Worm (Caenorhabditis elegans) whole organism, midembryonic: Measurements from ENCODE around the gene ZC262.7.

Source experiments
- cog-1 ChIP-seq: sonication (generic microtip); optimal IDR thresholded peaks from 2 replicates; lab custom pipeline; 2016; ENCODE audit warnings: missing genetic modification characterization, missing compliant biosample characterization
- flt-1 ChIP-seq: fragments of 200-800 bp; sonication (Bioruptor generic); IDR thresholded peaks from 2 replicates; pipeline ENCODE4 v1.3.6; 2022; ENCODE audit warnings: missing genetic modification characterization, missing compliant biosample characterization
- tab-1 ChIP-seq: fragments of 200-800 bp; sonication (Bioruptor generic); IDR thresholded peaks from 2 replicates; pipeline ENCODE4 v1.3.6; 2022; ENCODE audit warnings: missing genetic modification characterization, missing compliant biosample characterization

DNA sequence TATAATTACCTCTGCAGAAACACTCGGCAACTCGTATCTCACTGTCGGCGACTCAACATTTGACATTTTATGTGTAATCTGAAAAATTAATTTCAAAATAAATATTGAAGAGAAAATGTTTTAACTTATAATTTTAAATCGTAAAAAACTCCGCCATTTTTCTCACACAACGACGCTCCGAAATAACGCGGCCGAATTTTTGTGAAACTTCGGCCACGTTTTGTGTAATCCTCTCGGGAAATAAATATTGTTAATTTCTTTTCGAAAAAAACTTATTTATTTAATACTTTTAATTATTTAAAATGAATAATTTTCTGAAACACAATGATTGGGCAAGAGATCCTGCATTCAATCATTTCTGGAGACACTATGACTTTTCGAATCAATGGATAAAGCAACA lies 36.8 kb downstream of the ZC262.7 start, which contains the start of the genes F10E9.7 and F10E9.5:
- peak; percentile 40 for TF ChIP-seq cog-1 (tag; lab: Kevin White, UChicago)
- peak; percentile 71; the same call in 1 of the 2 replicates for TF ChIP-seq flt-1 (GFP tag; lab: Robert Waterston, UW)
- TF ChIP-seq tab-1 (GFP tag; lab: Robert Waterston, UW) = no peak
